Worm (Caenorhabditis elegans): ENCODE measurements around the gene Y47D7A.13.

DNA sequence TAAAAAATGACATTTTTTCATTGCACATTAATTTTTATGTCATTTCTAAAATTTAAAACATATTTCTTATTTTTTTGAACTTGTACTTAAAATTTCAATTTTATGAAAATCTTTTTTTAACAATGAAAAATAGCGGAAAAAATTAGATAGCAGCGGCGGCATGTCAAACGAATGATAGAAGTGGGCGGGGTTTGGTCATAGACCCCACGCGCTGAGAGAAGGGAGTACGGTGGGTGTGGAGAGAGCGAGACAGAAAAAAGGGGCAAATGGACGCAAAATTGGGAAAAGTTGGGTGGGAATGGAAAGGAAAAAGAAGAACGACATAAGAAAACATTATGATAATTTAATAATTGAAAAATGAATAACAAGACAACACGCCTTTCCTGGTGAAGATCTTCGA, 47.8 kb downstream of the Y47D7A.13 start:
- no peak for TF ChIP-seq elt-3 (tag; optimal IDR thresholded peaks at IDR 0.05)
- no peak for TF ChIP-seq ztf-11 (tag; optimal IDR thresholded peaks at IDR 0.05)
- TF ChIP-seq lsy-2 (tag; optimal IDR thresholded peaks at IDR 0.05) = no peak
- TF ChIP-seq unc-55 (GFP tag; optimal IDR thresholded peaks at IDR 0.05) = no peak
